Worm (Caenorhabditis elegans): ENCODE measurements around the gene lgmn-1.

lgmn-1 gene

ce11 chrV:12549604-12550003 lies 36.7 kb downstream of the lgmn-1 start:
- TF ChIP-seq lsy-2 (tag; optimal IDR thresholded peaks at IDR 0.05) (no peak), nhr-85 (tag) (peak; percentile 59), F16B12.6 (tag; optimal IDR thresholded peaks at IDR 0.05) (no peak), ces-1 (GFP tag; optimal IDR thresholded peaks at IDR 0.05) (no peak), elt-3 (tag; optimal IDR thresholded peaks at IDR 0.05) (peak in 1 of 6 experiments; percentile 3), blmp-1 (tag; optimal IDR thresholded peaks at IDR 0.05) (no peak), ama-1 (optimal IDR thresholded peaks at IDR 0.05) (peak; percentile 72), lir-3 (tag; optimal IDR thresholded peaks at IDR 0.05; ENCODE audit: poor library complexity) (no peak), fos-1 (tag; optimal IDR thresholded peaks at IDR 0.05) (no peak), mdl-1 (tag; optimal IDR thresholded peaks at IDR 0.05) (peak in 1 of 2 experiments; percentile 13)

- TF ChIP-seq grh-1 (GFP tag; IDR thresholded peaks at IDR 0.05): no peak
- TF ChIP-seq aha-1 (tag; optimal IDR thresholded peaks at IDR 0.05): no peak
- peak in 1 of 2 experiments; percentile 38 for TF ChIP-seq lsy-2 (tag; optimal IDR thresholded peaks at IDR 0.05)
- TF ChIP-seq aly-2 (tag; optimal IDR thresholded peaks at IDR 0.05): no peak
- no peak for TF ChIP-seq unc-62 (GFP tag; optimal IDR thresholded peaks at IDR 0.05)
- TF ChIP-seq mep-1 (tag; optimal IDR thresholded peaks at IDR 0.05): peak; percentile 4
- TF ChIP-seq lin-35 (GFP tag; optimal IDR thresholded peaks at IDR 0.05): peak in 1 of 2 experiments; percentile 18
- TF ChIP-seq mab-9 (GFP tag; IDR thresholded peaks at IDR 0.05): no peak
- peak; percentile 25 for TF ChIP-seq nhr-19 (GFP tag; conservative IDR thresholded peaks at IDR 0.05)
- no peak for TF ChIP-seq snpc-4 (tag; optimal IDR thresholded peaks at IDR 0.05)
- no peak for TF ChIP-seq dpl-1 (GFP tag; optimal IDR thresholded peaks at IDR 0.05)
- TF ChIP-seq nhr-85 (tag): peak; percentile 46
- TF ChIP-seq rnt-1 (tag; optimal IDR thresholded peaks at IDR 0.05): peak; percentile 8
- no peak for TF ChIP-seq jun-1 (tag; optimal IDR thresholded peaks at IDR 0.05)
- TF ChIP-seq fkh-8 (tag; optimal IDR thresholded peaks at IDR 0.05): no peak
- TF ChIP-seq tlp-1 (tag; optimal IDR thresholded peaks at IDR 0.05): no peak
- TF ChIP-seq efl-1 (optimal IDR thresholded peaks at IDR 0.05): no peak
- TF ChIP-seq efl-1 (GFP tag; optimal IDR thresholded peaks at IDR 0.05 in 1 of 2): peak in 1 of 2 experiments; percentile 85
- peak; percentile 3 for TF ChIP-seq snu-23 (GFP tag; optimal IDR thresholded peaks at IDR 0.05)
- peak; percentile 60 for TF ChIP-seq nhr-20 (tag; optimal IDR thresholded peaks at IDR 0.05)
- TF ChIP-seq C04F5.9 (tag; optimal IDR thresholded peaks at IDR 0.05): no peak
- peak; percentile 90 for TF ChIP-seq ama-1 (optimal IDR thresholded peaks at IDR 0.05)
- no peak for TF ChIP-seq sup-37 (GFP tag; optimal IDR thresholded peaks at IDR 0.05)
- TF ChIP-seq ceh-88 (GFP tag; IDR thresholded peaks at IDR 0.05): no peak
- TF ChIP-seq hlh-4 (tag; optimal IDR thresholded peaks at IDR 0.05): no peak
- peak; percentile 42 for TF ChIP-seq tbx-2 (tag; optimal IDR thresholded peaks at IDR 0.05)
- no peak for TF ChIP-seq fkh-10 (GFP tag; optimal IDR thresholded peaks at IDR 0.05)
- TF ChIP-seq isw-1 (GFP tag; IDR thresholded peaks at IDR 0.05): no peak
- TF ChIP-seq mdl-1 (tag; optimal IDR thresholded peaks at IDR 0.05): peak in 1 of 2 experiments; percentile 30
- TF ChIP-seq swsn-7 (tag; optimal IDR thresholded peaks at IDR 0.05): no peak
- no peak for TF ChIP-seq sox-4 (tag; optimal IDR thresholded peaks at IDR 0.05)
- TF ChIP-seq blmp-1 (tag; optimal IDR thresholded peaks at IDR 0.05): peak; percentile 65
- no peak for TF ChIP-seq ces-1 (GFP tag; optimal IDR thresholded peaks at IDR 0.05)
- TF ChIP-seq F16B12.6 (tag; optimal IDR thresholded peaks at IDR 0.05): no peak
- no peak for TF ChIP-seq ceh-82 (tag; optimal IDR thresholded peaks at IDR 0.05)
- TF ChIP-seq ztf-4 (tag; optimal IDR thresholded peaks at IDR 0.05): peak; percentile 47
- no peak for TF ChIP-seq nhr-237 (tag; optimal IDR thresholded peaks at IDR 0.05)
- TF ChIP-seq lin-14 (GFP tag; optimal IDR thresholded peaks at IDR 0.05): peak; percentile 46
- TF ChIP-seq pqm-1 (tag; optimal IDR thresholded peaks at IDR 0.05): no peak
- TF ChIP-seq nhr-84 (tag; optimal IDR thresholded peaks at IDR 0.05): no peak
- peak; percentile 54 for TF ChIP-seq nhr-71 (tag; optimal IDR thresholded peaks at IDR 0.05)
- TF ChIP-seq elt-3 (tag; optimal IDR thresholded peaks at IDR 0.05): peak in 3 of 6 experiments; percentile 1 to 32 (median 8)
- TF ChIP-seq dsc-1 (tag; optimal IDR thresholded peaks at IDR 0.05): peak; percentile 18
- TF ChIP-seq nhr-90 (tag; optimal IDR thresholded peaks at IDR 0.05; ENCODE audit: poor library complexity): peak; percentile 34
Observed at ce11 chrV:12550036-12550626, 37.3 kb downstream of the lgmn-1 start, which contains the start of gene F45D3.3. Gene F45D3.3 (minus strand): TSS chrV:12550385.

Data from whole organism, L1 larva.